Fruit fly (Drosophila melanogaster) whole organism, wandering third instar larva: ENCODE data around the gene CG5078.
A peak's percentile ranks its signal among the peaks of the same experiment; 100 is the strongest.

Experiments used
- Abd-B ChIP-seq: fragments of >200 bp; optimal IDR thresholded peaks from 2 replicates; lab custom pipeline; 2017; ENCODE audit warnings: missing biosample characterization, missing genetic modification characterization
- CG32264 ChIP-seq: fragments of 200-800 bp; sonication (Bioruptor generic); optimal IDR thresholded peaks from 2 replicates; lab custom pipeline; 2016; ENCODE audit warnings: missing biosample characterization, missing genetic modification characterization
- CG9705 ChIP-seq: fragments of 200-800 bp; sonication (Bioruptor generic); optimal IDR thresholded peaks from 2 replicates; lab custom pipeline; 2018; ENCODE audit warnings: missing biosample characterization, mild to moderate bottlenecking, missing genetic modification characterization
- CrebA ChIP-seq: fragments of 200-800 bp; sonication (Bioruptor generic); optimal IDR thresholded peaks from 2 replicates; lab custom pipeline; 2016; ENCODE audit warnings: missing biosample characterization, mild to moderate bottlenecking, missing genetic modification characterization, borderline replicate concordance
- Dfd ChIP-seq: fragments of >200 bp; optimal IDR thresholded peaks from 2 replicates; lab custom pipeline; 2017; ENCODE audit warnings: missing biosample characterization, missing genetic modification characterization
- Dif ChIP-seq: fragments of 200-275, 200-300 bp; sonication (Bioruptor generic); optimal IDR thresholded peaks from 2 replicates; lab custom pipeline; 2018; ENCODE audit warnings: missing biosample characterization, missing genetic modification characterization; ENCODE audit not compliant: partially characterized antibody
- GATAd ChIP-seq: sonication (Bioruptor generic); optimal IDR thresholded peaks from 2 replicates; lab custom pipeline; 2016; ENCODE audit warnings: missing biosample characterization, missing genetic modification characterization
- HLH106 ChIP-seq: fragments of 200-800 bp; optimal IDR thresholded peaks from 3 replicates; lab custom pipeline; 2019; ENCODE audit warnings: missing biosample characterization, mild to moderate bottlenecking, missing genetic modification characterization, moderate library complexity
- Hnf4 ChIP-seq: fragments of 200-800 bp; sonication (Bioruptor generic); optimal IDR thresholded peaks from 2 replicates; lab custom pipeline; 2016; ENCODE audit warnings: missing biosample characterization, mild to moderate bottlenecking, missing genetic modification characterization
- Hr78 ChIP-seq: fragments of >200 bp; optimal IDR thresholded peaks from 2 replicates; lab custom pipeline; 2017; ENCODE audit warnings: missing biosample characterization, missing genetic modification characterization
- Hr83 ChIP-seq: fragments of 200-300 bp; sonication (Bioruptor generic); optimal IDR thresholded peaks from 2 replicates; lab custom pipeline; 2016; ENCODE audit warnings: missing biosample characterization, mild to moderate bottlenecking, missing genetic modification characterization, moderate library complexity; ENCODE audit not compliant: poor library complexity, severe bottlenecking
- Jra ChIP-seq: sonication (Bioruptor generic); optimal IDR thresholded peaks from 2 replicates; lab custom pipeline; 2016; ENCODE audit warnings: missing biosample characterization, missing genetic modification characterization
- Mio ChIP-seq: sonication (Bioruptor generic); optimal IDR thresholded peaks from 2 replicates; lab custom pipeline; 2016; ENCODE audit warnings: missing biosample characterization, missing genetic modification characterization
- Myc ChIP-seq: fragments of >200 bp; optimal IDR thresholded peaks from 2 replicates; lab custom pipeline; 2017
- N ChIP-seq: fragments of >200 bp; optimal IDR thresholded peaks from 2 replicates; lab custom pipeline; 2018; ENCODE audit warnings: missing biosample characterization, missing external identifiers, missing genetic modification characterization
- OdsH ChIP-seq: fragments of 200-800 bp; sonication (Bioruptor generic); optimal IDR thresholded peaks from 2 replicates; lab custom pipeline; 2016; ENCODE audit warnings: missing biosample characterization, mild to moderate bottlenecking, missing genetic modification characterization
- Rel ChIP-seq, 2 experiments: fragments of 200-800 bp; sonication (Bioruptor generic) in 1 of 2; optimal IDR thresholded peaks; 2 replicates in 1 of 2; 3 replicates in 1 of 2; lab custom pipeline; 2016 to 2019; ENCODE audit warnings: mild to moderate bottlenecking in 2 of 2, missing biosample characterization in 2 of 2, missing genetic modification characterization in 2 of 2, moderate library complexity in 1 of 2
- Sp1 ChIP-seq: fragments of 200-800 bp; sonication (Bioruptor generic); optimal IDR thresholded peaks from 3 replicates; lab custom pipeline; 2019; ENCODE audit warnings: missing biosample characterization, mild to moderate bottlenecking, missing genetic modification characterization, moderate library complexity
- Vsx2 ChIP-seq: fragments of 200-300, 225-300 bp; sonication (Bioruptor generic); optimal IDR thresholded peaks from 2 replicates; lab custom pipeline; 2018; ENCODE audit warnings: missing biosample characterization, missing genetic modification characterization; ENCODE audit not compliant: partially characterized antibody
- br ChIP-seq: fragments of 200-800 bp; sonication (Bioruptor generic); optimal IDR thresholded peaks from 2 replicates; lab custom pipeline; 2016; ENCODE audit warnings: missing biosample characterization, missing genetic modification characterization
- brk ChIP-seq: fragments of 200-800 bp; sonication (Bioruptor generic); optimal IDR thresholded peaks from 2 replicates; lab custom pipeline; 2016; ENCODE audit warnings: missing biosample characterization, mild to moderate bottlenecking, missing genetic modification characterization
- dl ChIP-seq, 2 experiments: fragments of 175-275, 200-275 bp in 1 of 2; fragments of 200-275 bp in 1 of 2; sonication (Bioruptor generic); optimal IDR thresholded peaks; lab custom pipeline; 2018; ENCODE audit warnings: mild to moderate bottlenecking in 2 of 2, missing biosample characterization in 2 of 2, missing genetic modification characterization in 2 of 2, moderate library complexity in 2 of 2; ENCODE audit not compliant: partially characterized antibody in 2 of 2, insufficient read depth in 1 of 2
- dmrt93B ChIP-seq: fragments of 200-800 bp; sonication (Bioruptor generic); optimal IDR thresholded peaks from 2 replicates; lab custom pipeline; 2018; ENCODE audit warnings: missing biosample characterization, mild to moderate bottlenecking, missing genetic modification characterization
- dsf ChIP-seq: sonication (Bioruptor generic); optimal IDR thresholded peaks from 2 replicates; lab custom pipeline; 2016; ENCODE audit warnings: missing biosample characterization, missing genetic modification characterization, borderline replicate concordance
- ey ChIP-seq: fragments of 200-800 bp; sonication (Bioruptor generic); optimal IDR thresholded peaks from 2 replicates; lab custom pipeline; 2016; ENCODE audit warnings: missing biosample characterization, missing genetic modification characterization
- foxo ChIP-seq, 2 experiments: fragments of 200-800 bp; sonication (Bioruptor generic); optimal IDR thresholded peaks; 2 replicates in 1 of 2; 3 replicates in 1 of 2; lab custom pipeline; 2016 to 2017; ENCODE audit warnings: missing biosample characterization in 2 of 2, missing genetic modification characterization in 2 of 2
- fru ChIP-seq: fragments of 200-800 bp; sonication (Bioruptor generic); optimal IDR thresholded peaks from 3 replicates; lab custom pipeline; 2016; ENCODE audit warnings: missing biosample characterization, mild to moderate bottlenecking, missing genetic modification characterization
- h ChIP-seq: fragments of 200-800 bp; sonication (Bioruptor generic); optimal IDR thresholded peaks from 3 replicates; lab custom pipeline; 2016; ENCODE audit warnings: missing biosample characterization, mild to moderate bottlenecking, missing genetic modification characterization
- jim ChIP-seq: fragments of 175-275, 200-325 bp; sonication (Bioruptor generic); optimal IDR thresholded peaks from 2 replicates; lab custom pipeline; 2016; ENCODE audit warnings: missing biosample characterization, mild to moderate bottlenecking, missing genetic modification characterization
- lola ChIP-seq: fragments of >200 bp; optimal IDR thresholded peaks from 2 replicates; lab custom pipeline; 2017; ENCODE audit warnings: missing biosample characterization, missing genetic modification characterization
- pan ChIP-seq: fragments of >200 bp; optimal IDR thresholded peaks from 2 replicates; lab custom pipeline; 2017
- psq ChIP-seq: fragments of 200-800 bp; sonication (Bioruptor generic); optimal IDR thresholded peaks from 3 replicates; lab custom pipeline; 2017; ENCODE audit warnings: missing biosample characterization, mild to moderate bottlenecking, missing genetic modification characterization, moderate library complexity
- rgr ChIP-seq: fragments of 200-800 bp; sonication (Bioruptor generic); optimal IDR thresholded peaks from 3 replicates; lab custom pipeline; 2016; ENCODE audit warnings: missing biosample characterization, mild to moderate bottlenecking, missing genetic modification characterization
- sage ChIP-seq: fragments of 200-800 bp; sonication (Bioruptor generic); optimal IDR thresholded peaks from 2 replicates; lab custom pipeline; 2016; ENCODE audit warnings: missing biosample characterization, mild to moderate bottlenecking, missing genetic modification characterization
- sv ChIP-seq: fragments of 200-800 bp; sonication (Bioruptor generic); optimal IDR thresholded peaks from 3 replicates; lab custom pipeline; 2016; ENCODE audit warnings: missing biosample characterization, missing genetic modification characterization
- tai ChIP-seq: sonication (Bioruptor generic); optimal IDR thresholded peaks from 2 replicates; lab custom pipeline; 2016; ENCODE audit warnings: missing biosample characterization, missing genetic modification characterization
- usp ChIP-seq: fragments of >200 bp; optimal IDR thresholded peaks from 2 replicates; lab custom pipeline; 2017; ENCODE audit warnings: missing biosample characterization, missing genetic modification characterization
- woc ChIP-seq: sonication (Bioruptor generic); optimal IDR thresholded peaks from 2 replicates; lab custom pipeline; 2016; ENCODE audit warnings: missing biosample characterization, mild to moderate bottlenecking, missing genetic modification characterization

CG5078 gene

dm6 chr3L:20526196-20526740 lies 20.4 kb downstream of the CG5078 start, which contains the start of gene Nubp2:
Gene Nubp2, plus strand, starts transcription at chr3L:20526576.
- no peak for TF ChIP-seq tai (GFP tag; lab: Kevin White, UChicago)
- TF ChIP-seq HLH106 (tag; lab: Kevin White, UChicago) = peak; percentile 97
- no peak for TF ChIP-seq lola (GFP tag; lab: Kevin White, UChicago)
- TF ChIP-seq sage (GFP tag; lab: Kevin White, UChicago) = peak; percentile 68
- TF ChIP-seq Abd-B (GFP tag; lab: Kevin White, UChicago) = no peak
- TF ChIP-seq usp (GFP tag; lab: Kevin White, UChicago) = no peak
- TF ChIP-seq Dif (GFP tag; lab: Kevin White, UChicago) = no peak
- TF ChIP-seq OdsH (GFP tag; lab: Kevin White, UChicago) = peak; percentile 92
- peak; percentile 59 for TF ChIP-seq CG32264 (GFP tag; lab: Kevin White, UChicago)
- TF ChIP-seq Rel (GFP tag; optimal IDR thresholded peaks at IDR 0.05; lab: Kevin White, UChicago) = peak; percentile 27
- TF ChIP-seq Rel (tag; optimal IDR thresholded peaks at IDR 0.05; lab: Kevin White, UChicago) = peak; percentile 74
- TF ChIP-seq foxo (GFP tag; optimal IDR thresholded peaks at IDR 0.05; lab: Kevin White, UChicago) = peak in 1 of 2 experiments; percentile 96
- peak; percentile 91 for TF ChIP-seq br (GFP tag; lab: Kevin White, UChicago)
- no peak for TF ChIP-seq N (GFP tag; lab: Kevin White, UChicago)
- TF ChIP-seq rgr = peak; percentile 95
- no peak for TF ChIP-seq Hr78 (GFP tag; lab: Kevin White, UChicago)
- peak; percentile 20 for TF ChIP-seq Myc (lab: Kevin White, UChicago)
- peak; percentile 71 for TF ChIP-seq Mio (GFP tag; lab: Kevin White, UChicago)
- TF ChIP-seq ey (GFP tag; lab: Kevin White, UChicago) = peak; percentile 95
- TF ChIP-seq CG9705 (GFP tag; lab: Kevin White, UChicago) = peak; percentile 96
- peak; percentile 87 for TF ChIP-seq dsf
- TF ChIP-seq GATAd (GFP tag; lab: Kevin White, UChicago) = no peak
- TF ChIP-seq Jra (GFP tag; lab: Kevin White, UChicago) = peak; percentile 90
- TF ChIP-seq Vsx2 (GFP tag; lab: Kevin White, UChicago) = no peak
- no peak for TF ChIP-seq Dfd (GFP tag; lab: Kevin White, UChicago)
- peak; percentile 90 for TF ChIP-seq woc (GFP tag; lab: Kevin White, UChicago)
- peak; percentile 95 for TF ChIP-seq h
- TF ChIP-seq jim (GFP tag; lab: Kevin White, UChicago) = no peak
- TF ChIP-seq pan (lab: Kevin White, UChicago) = no peak
- no peak for TF ChIP-seq CrebA
- TF ChIP-seq Hr83 = peak; percentile 32
- TF ChIP-seq brk (GFP tag; lab: Kevin White, UChicago) = peak; percentile 91
- peak; percentile 95 for TF ChIP-seq Sp1 (GFP tag; lab: Kevin White, UChicago)
- TF ChIP-seq sv (GFP tag; lab: Kevin White, UChicago) = peak; percentile 93
- peak; percentile 94 for TF ChIP-seq fru (GFP tag; lab: Kevin White, UChicago)
- peak; percentile 95 for TF ChIP-seq dmrt93B (GFP tag; lab: Kevin White, UChicago)
- TF ChIP-seq psq (GFP tag; lab: Kevin White, UChicago) = peak; percentile 91
- TF ChIP-seq Hnf4 (GFP tag; lab: Kevin White, UChicago) = peak; percentile 93
- no peak for TF ChIP-seq dl (GFP tag; optimal IDR thresholded peaks at IDR 0.05; lab: Kevin White, UChicago; ENCODE audit: insufficient read depth in 1 of 2, partially characterized antibody in 2 of 2)

- TF ChIP-seq usp (GFP tag; lab: Kevin White, UChicago) = no peak
- TF ChIP-seq HLH106 (tag; lab: Kevin White, UChicago) = no peak
- TF ChIP-seq sv (GFP tag; lab: Kevin White, UChicago) = no peak
- no peak for TF ChIP-seq sage (GFP tag; lab: Kevin White, UChicago)
- no peak for TF ChIP-seq br (GFP tag; lab: Kevin White, UChicago)
- no peak for TF ChIP-seq fru (GFP tag; lab: Kevin White, UChicago)
- TF ChIP-seq h = no peak
- TF ChIP-seq Mio (GFP tag; lab: Kevin White, UChicago) = no peak
- no peak for TF ChIP-seq woc (GFP tag; lab: Kevin White, UChicago)
- no peak for TF ChIP-seq CrebA
- TF ChIP-seq N (GFP tag; lab: Kevin White, UChicago) = no peak
- TF ChIP-seq Dfd (GFP tag; lab: Kevin White, UChicago) = no peak
- TF ChIP-seq CG32264 (GFP tag; lab: Kevin White, UChicago) = no peak
- no peak for TF ChIP-seq Vsx2 (GFP tag; lab: Kevin White, UChicago)
- TF ChIP-seq pan (lab: Kevin White, UChicago) = no peak
- TF ChIP-seq Hr83 = no peak
- no peak for TF ChIP-seq tai (GFP tag; lab: Kevin White, UChicago)
- TF ChIP-seq GATAd (GFP tag; lab: Kevin White, UChicago) = no peak
- TF ChIP-seq Hr78 (GFP tag; lab: Kevin White, UChicago) = no peak
- no peak for TF ChIP-seq Sp1 (GFP tag; lab: Kevin White, UChicago)
Measured at dm6 chr3L:20529918-20530317, 24.1 kb downstream of the CG5078 start.
